Worm (Caenorhabditis elegans): Measurements from ENCODE around the gene ints-9.

ints-9 gene

ce11 chrV:7538018-7538417, 37.6 kb upstream of the ints-9 start, which contains the start of gene C54F6.12:
Gene C54F6.12, minus strand, starts transcription at chrV:7538118.
- TF ChIP-seq C34F6.9 (tag; optimal IDR thresholded peaks at IDR 0.05) (no peak), gmeb-1 (tag; optimal IDR thresholded peaks at IDR 0.05) (no peak), mbf-1 (tag; optimal IDR thresholded peaks at IDR 0.05) (no peak), ama-1 (optimal IDR thresholded peaks at IDR 0.05) (no peak), nhr-12 (tag; optimal IDR thresholded peaks at IDR 0.05) (no peak), lin-39 (tag; optimal IDR thresholded peaks at IDR 0.05) (no peak)

- no peak for TF ChIP-seq mbf-1 (tag; optimal IDR thresholded peaks at IDR 0.05)
- no peak for TF ChIP-seq elt-1 (tag; optimal IDR thresholded peaks at IDR 0.05)
- no peak for TF ChIP-seq lsy-2 (tag; optimal IDR thresholded peaks at IDR 0.05)
These were observed 36.6 kb upstream of the ints-9 start, which contains the start of gene srh-268 for ce11 chrV:7539015-7539414. Gene srh-268, plus strand, starts transcription at chrV:7539315.

ce11 chrV:7543728-7544127, 31.9 kb upstream of the ints-9 start:
- TF ChIP-seq nhr-21 (tag; optimal IDR thresholded peaks at IDR 0.05) = peak; percentile 69
- no peak for TF ChIP-seq F13H6.1 (tag; optimal IDR thresholded peaks at IDR 0.05)
- peak; percentile 2 for TF ChIP-seq sma-9 (GFP tag; optimal IDR thresholded peaks at IDR 0.05)
- TF ChIP-seq sma-9 (tag; optimal IDR thresholded peaks at IDR 0.05) = no peak
- no peak for TF ChIP-seq ztf-4 (tag; optimal IDR thresholded peaks at IDR 0.05)
- TF ChIP-seq mab-5 (tag; optimal IDR thresholded peaks at IDR 0.05) = no peak

ce11 chrV:7545187-7545586, 30.4 kb upstream of the ints-9 start, which contains the start of the genes C54F6.19 and nhx-3:
Gene C54F6.19, plus strand, starts transcription at chrV:7545487.
Gene nhx-3, minus strand, starts transcription at chrV:7545523.
- TF ChIP-seq elt-1 (tag; optimal IDR thresholded peaks at IDR 0.05) = no peak
- TF ChIP-seq nhr-10 (tag; optimal IDR thresholded peaks at IDR 0.05) = no peak
- TF ChIP-seq ZK546.5 (tag; optimal IDR thresholded peaks at IDR 0.05) = no peak
- no peak for TF ChIP-seq ztf-11 (tag; optimal IDR thresholded peaks at IDR 0.05)

ce11 chrV:7547479-7547878, 28.1 kb upstream of the ints-9 start, which contains the start of gene ftn-1:
Gene ftn-1, minus strand, starts transcription at chrV:7547579.
- no peak for TF ChIP-seq nhr-11 (tag; optimal IDR thresholded peaks at IDR 0.05)
- TF ChIP-seq peb-1 (tag; optimal IDR thresholded peaks at IDR 0.05) = no peak
- no peak for TF ChIP-seq R02D3.7 (tag; optimal IDR thresholded peaks at IDR 0.05)
- TF ChIP-seq lin-11 (tag; optimal IDR thresholded peaks at IDR 0.05) = no peak
- no peak for TF ChIP-seq unc-62 (GFP tag; optimal IDR thresholded peaks at IDR 0.05)
- TF ChIP-seq sma-3 (GFP tag; optimal IDR thresholded peaks at IDR 0.05) = no peak
- no peak for TF ChIP-seq fos-1 (tag; optimal IDR thresholded peaks at IDR 0.05)
- no peak for TF ChIP-seq ztf-1 (GFP tag; conservative IDR thresholded peaks at IDR 0.05)
- TF ChIP-seq C34F6.9 (tag; optimal IDR thresholded peaks at IDR 0.05) = no peak
- TF ChIP-seq ZK546.5 (tag; optimal IDR thresholded peaks at IDR 0.05) = no peak
- TF ChIP-seq ztf-4 (tag; optimal IDR thresholded peaks at IDR 0.05) = no peak
- TF ChIP-seq ztf-11 (tag; optimal IDR thresholded peaks at IDR 0.05) = no peak
- TF ChIP-seq skn-1 (tag; optimal IDR thresholded peaks at IDR 0.05) = no peak
- TF ChIP-seq blmp-1 (tag; optimal IDR thresholded peaks at IDR 0.05; ENCODE audit: insufficient read depth) = no peak
- no peak for TF ChIP-seq nhr-12 (tag; optimal IDR thresholded peaks at IDR 0.05)
- TF ChIP-seq alr-1 (tag; optimal IDR thresholded peaks at IDR 0.05) = no peak
- no peak for TF ChIP-seq nhr-21 (tag; optimal IDR thresholded peaks at IDR 0.05)
- no peak for TF ChIP-seq unc-55 (GFP tag; optimal IDR thresholded peaks at IDR 0.05)
- TF ChIP-seq nhr-10 (tag; optimal IDR thresholded peaks at IDR 0.05) = no peak

ce11 chrV:7548017-7548416, 27.6 kb upstream of the ints-9 start:
- TF ChIP-seq ceh-16 (tag; optimal IDR thresholded peaks at IDR 0.05) (no peak), sma-9 (GFP tag; optimal IDR thresholded peaks at IDR 0.05) (peak; percentile 52), sma-9 (tag; optimal IDR thresholded peaks at IDR 0.05) (no peak), lin-11 (tag; optimal IDR thresholded peaks at IDR 0.05) (no peak), sem-4 (tag; optimal IDR thresholded peaks at IDR 0.05) (no peak), mab-5 (tag; optimal IDR thresholded peaks at IDR 0.05) (no peak)

- no peak for TF ChIP-seq nhr-21 (tag; optimal IDR thresholded peaks at IDR 0.05)
- no peak for TF ChIP-seq egl-27 (tag; optimal IDR thresholded peaks at IDR 0.05)
- no peak for TF ChIP-seq ama-1 (optimal IDR thresholded peaks at IDR 0.05)
- TF ChIP-seq ceh-82 (tag; optimal IDR thresholded peaks at IDR 0.05) = no peak
- no peak for TF ChIP-seq sma-9 (GFP tag; optimal IDR thresholded peaks at IDR 0.05)
- no peak for TF ChIP-seq sma-9 (tag; optimal IDR thresholded peaks at IDR 0.05)
- TF ChIP-seq elt-3 (tag; optimal IDR thresholded peaks at IDR 0.05) = no peak
These were observed 23.8 kb upstream of the ints-9 start, which contains the start of gene F19F10.3 for ce11 chrV:7551821-7552220. Gene F19F10.3, plus strand, starts transcription at chrV:7552121.
